Worm (Caenorhabditis elegans) whole organism, late embryonic: ENCODE data around the gene T03F6.9.

Experiments
- ama-1 ChIP-seq: fragments of 150-350 bp; optimal IDR thresholded peaks from 2 replicates; lab custom pipeline; 2014
- nhr-11 ChIP-seq: fragments of 150-350 bp; optimal IDR thresholded peaks from 2 replicates; lab custom pipeline; 2014; ENCODE audit warnings: missing biosample characterization, missing genetic modification characterization
- ref-2 ChIP-seq: sonication (generic microtip); optimal IDR thresholded peaks from 2 replicates; lab custom pipeline; 2016; ENCODE audit warnings: missing genetic modification characterization, missing compliant biosample characterization

DNA sequence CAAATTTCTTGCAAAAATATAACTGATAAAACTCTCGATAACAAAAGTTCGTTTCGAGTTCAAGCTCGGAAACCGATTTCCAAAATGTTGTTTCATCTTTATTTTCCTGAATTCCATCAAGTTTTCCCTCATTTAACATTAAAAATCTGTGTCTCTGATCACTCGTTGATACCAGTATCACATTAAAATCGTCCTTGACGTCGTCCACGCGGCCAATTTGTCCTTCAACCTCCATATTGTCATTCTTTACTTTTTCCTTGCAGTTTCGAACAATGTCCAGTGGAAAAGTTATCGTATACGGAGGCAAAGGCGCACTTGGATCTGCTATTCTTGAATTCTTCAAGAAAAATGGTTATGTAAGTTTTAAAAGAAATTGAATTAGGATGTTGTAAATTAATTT lies 22.8 kb upstream of the T03F6.9 start, which contains the start of gene qdpr-1:
- no peak for TF ChIP-seq ama-1 (lab: Kevin White, UChicago)
- no peak for TF ChIP-seq ref-2 (tag; lab: Kevin White, UChicago)
- no peak for TF ChIP-seq nhr-11 (tag; lab: Kevin White, UChicago)
